Fruit fly (Drosophila melanogaster): Measurements from ENCODE around the gene CG31140.

Gene CG31140

dm6 chr3R:24031019-24031824 lies 68.2 kb downstream of the CG31140 start (continued):
- no peak for TF ChIP-seq ssp (GFP tag; IDR thresholded peaks at IDR 0.05)
- TF ChIP-seq Ssrp (tag; optimal IDR thresholded peaks at IDR 0.05): no peak
- peak; percentile 1 for TF ChIP-seq CG13296 (GFP tag; optimal IDR thresholded peaks at IDR 0.05)
- TF ChIP-seq Ptx1 (GFP tag; IDR thresholded peaks at IDR 0.05): no peak
- no peak for TF ChIP-seq CG4328 (GFP tag; optimal IDR thresholded peaks at IDR 0.05)
- no peak for TF ChIP-seq luna (GFP tag; optimal IDR thresholded peaks at IDR 0.05)
- no peak for TF ChIP-seq Stat92E (GFP tag; optimal IDR thresholded peaks at IDR 0.05)
- no peak for TF ChIP-seq CG3407 (GFP tag; optimal IDR thresholded peaks at IDR 0.05)
- no peak for TF ChIP-seq CG15601 (tag; optimal IDR thresholded peaks at IDR 0.05)
- no peak for TF ChIP-seq slou (GFP tag; optimal IDR thresholded peaks at IDR 0.05)
- TF ChIP-seq sens (GFP tag): peak; percentile 56
- peak; percentile 36 for TF ChIP-seq nom (GFP tag; optimal IDR thresholded peaks at IDR 0.05)
- no peak for TF ChIP-seq az2 (GFP tag; optimal IDR thresholded peaks at IDR 0.05)
- TF ChIP-seq CG42726 (GFP tag; IDR thresholded peaks at IDR 0.05; ENCODE audit: partially characterized antibody): no peak
- 0 out of 3 replicates have a peak, but pooled peaks have one; percentile 12 for TF ChIP-seq CG14050 (GFP tag; IDR thresholded peaks at IDR 0.05)
- TF ChIP-seq odd (GFP tag; optimal IDR thresholded peaks at IDR 0.05): no peak
- no peak for TF ChIP-seq gfzf (GFP tag; optimal IDR thresholded peaks at IDR 0.05)
- TF ChIP-seq Hsf (GFP tag; optimal IDR thresholded peaks at IDR 0.05): no peak
- peak; percentile 28 for TF ChIP-seq kni (GFP tag; optimal IDR thresholded peaks at IDR 0.05)
- 0 out of 3 replicates have a peak, but pooled peaks have one; percentile 21 for TF ChIP-seq Aef1 (GFP tag; IDR thresholded peaks at IDR 0.05)
- peak; percentile 36 for TF ChIP-seq Fer1 (GFP tag; optimal IDR thresholded peaks at IDR 0.05)
- TF ChIP-seq jumu (GFP tag; optimal IDR thresholded peaks at IDR 0.05): no peak
- TF ChIP-seq tup (GFP tag; optimal IDR thresholded peaks at IDR 0.05): no peak
- TF ChIP-seq Deaf1 (tag; optimal IDR thresholded peaks at IDR 0.05): peak; percentile 90
- TF ChIP-seq Myb (GFP tag; optimal IDR thresholded peaks at IDR 0.05): no peak
- TF ChIP-seq shn (GFP tag; optimal IDR thresholded peaks at IDR 0.05): no peak
- no peak for TF ChIP-seq CG7963 (GFP tag; IDR thresholded peaks at IDR 0.05; ENCODE audit: partially characterized antibody)
- TF ChIP-seq klu (GFP tag; IDR thresholded peaks at IDR 0.05): no peak
- TF ChIP-seq Ravus (GFP tag; IDR thresholded peaks at IDR 0.05): no peak
- no peak for TF ChIP-seq Dfd (GFP tag; optimal IDR thresholded peaks at IDR 0.05)
- TF ChIP-seq nerfin-2 (GFP tag; IDR thresholded peaks at IDR 0.05; ENCODE audit: partially characterized antibody): no peak
- TF ChIP-seq HmgD (GFP tag; optimal IDR thresholded peaks at IDR 0.05): no peak
- no peak for TF ChIP-seq CG3163 (GFP tag; optimal IDR thresholded peaks at IDR 0.05)
- TF ChIP-seq CG18764 (GFP tag; optimal IDR thresholded peaks at IDR 0.05): no peak
- TF ChIP-seq chn (GFP tag; optimal IDR thresholded peaks at IDR 0.05): peak; percentile 2
- no peak for TF ChIP-seq Abd-B (GFP tag; optimal IDR thresholded peaks at IDR 0.05)
- TF ChIP-seq CG4360 (GFP tag; IDR thresholded peaks at IDR 0.05): peak; percentile 67
- peak; percentile 40 for TF ChIP-seq lab (GFP tag; optimal IDR thresholded peaks at IDR 0.05)
- no peak for TF ChIP-seq CG3726 (GFP tag; IDR thresholded peaks at IDR 0.05)
- peak; percentile 9 for TF ChIP-seq MTF-1 (GFP tag; optimal IDR thresholded peaks at IDR 0.05; ENCODE audit: borderline replicate concordance)
- TF ChIP-seq TFAM (GFP tag; optimal IDR thresholded peaks at IDR 0.05): no peak
- no peak for TF ChIP-seq gsb (GFP tag; IDR thresholded peaks at IDR 0.05)
- no peak for TF ChIP-seq Sry-δ (GFP tag; optimal IDR thresholded peaks at IDR 0.05)
- TF ChIP-seq slbo (GFP tag; IDR thresholded peaks at IDR 0.05): peak; percentile 8; the same call in 1 of the 2 replicates
- TF ChIP-seq Dbx (GFP tag; IDR thresholded peaks at IDR 0.05): peak; percentile 54; the same call in 1 of the 3 replicates
- TF ChIP-seq CG6765 (GFP tag; optimal IDR thresholded peaks at IDR 0.05): no peak
- TF ChIP-seq ap (GFP tag; IDR thresholded peaks at IDR 0.05): no peak
- TF ChIP-seq CG1832 (GFP tag; optimal IDR thresholded peaks at IDR 0.05): peak; percentile 51
- TF ChIP-seq Dref (GFP tag; IDR thresholded peaks at IDR 0.05): no peak; the same call in 1 of the 2 replicates

All from whole organism, embryonic.